Worm (Caenorhabditis elegans): ENCODE measurements around the gene F38A1.9.

DNA sequence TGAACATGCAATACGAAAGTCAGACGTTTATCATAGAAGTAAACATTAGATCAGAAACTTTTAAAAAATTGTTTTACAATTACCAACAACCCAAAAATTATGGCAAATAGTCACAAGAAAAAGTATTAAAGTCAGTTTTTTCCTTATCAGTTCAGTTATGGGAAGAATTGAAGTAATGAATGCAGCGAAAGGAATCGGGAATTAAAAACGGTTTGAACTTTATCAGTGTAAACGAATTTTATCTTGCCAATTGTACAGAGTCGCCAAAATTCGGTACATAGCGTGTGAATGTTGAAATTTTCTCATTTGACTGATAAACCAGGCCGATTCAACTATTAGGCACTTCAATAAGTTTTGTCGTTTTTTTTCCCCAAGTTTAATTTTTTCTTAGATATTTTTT, 21.0 kb upstream of the F38A1.9 start:
- TF ChIP-seq lsy-2 (tag; optimal IDR thresholded peaks at IDR 0.05) (no peak), nhr-12 (tag; optimal IDR thresholded peaks at IDR 0.05) (no peak)

Data from whole organism, mixed stage, embryonic.